Worm (Caenorhabditis elegans): ENCODE measurements around the gene srsx-28.

- TF ChIP-seq tra-4 (tag; optimal IDR thresholded peaks at IDR 0.05) (no peak), ama-1 (optimal IDR thresholded peaks at IDR 0.05) (no peak), B0310.2 (tag; optimal IDR thresholded peaks at IDR 0.05) (no peak), F13C5.2 (tag; optimal IDR thresholded peaks at IDR 0.05) (no peak), tbx-11 (GFP tag; IDR thresholded peaks at IDR 0.05) (no peak), ets-7 (tag; optimal IDR thresholded peaks at IDR 0.05) (no peak), hmg-4 (GFP tag; optimal IDR thresholded peaks at IDR 0.05) (no peak), flt-1 (GFP tag; IDR thresholded peaks at IDR 0.05) (no peak), hmbx-1 (tag; optimal IDR thresholded peaks at IDR 0.05) (no peak), pes-1 (GFP tag; IDR thresholded peaks at IDR 0.05) (no peak), hnd-1 (tag; optimal IDR thresholded peaks at IDR 0.05) (no peak)
These were observed 47.0 kb upstream of the srsx-28 start, which contains the start of gene C08B6.2 for ce11 chrV:10105412-10105811.

Measured in whole organism, early embryonic.